Worm (Caenorhabditis elegans) whole organism, young adult: ENCODE measurements around the gene kvs-1.

Source experiments
- B0035.1 ChIP-seq: sonication (generic microtip); optimal IDR thresholded peaks from 2 replicates; lab custom pipeline; 2016; ENCODE audit warnings: missing genetic modification characterization, mild to moderate bottlenecking, missing compliant biosample characterization, missing genotype, missing genetic modification reagents
- C17E4.6 ChIP-seq: fragments of 200-800 bp; sonication (Bioruptor generic); IDR thresholded peaks from 2 replicates; pipeline ENCODE4 v1.3.6; 2022; ENCODE audit warnings: missing genetic modification reagents, missing genetic modification characterization, missing compliant biosample characterization
- D2030.7 ChIP-seq: fragments of 200-800 bp; sonication (Bioruptor generic); IDR thresholded peaks from 2 replicates; pipeline ENCODE4 v1.3.6; 2022; ENCODE audit warnings: missing genetic modification reagents, missing genetic modification characterization, missing compliant biosample characterization
- F10E7.11 ChIP-seq: sonication (generic microtip); optimal IDR thresholded peaks from 2 replicates; lab custom pipeline; 2017; ENCODE audit warnings: mild to moderate bottlenecking, missing genetic modification characterization, moderate library complexity, missing compliant biosample characterization
- F23B12.7 ChIP-seq: sonication (generic microtip); optimal IDR thresholded peaks from 2 replicates; lab custom pipeline; 2017; ENCODE audit warnings: missing genetic modification characterization, mild to moderate bottlenecking, missing compliant biosample characterization, antibody characterized with exemption, moderate library complexity; ENCODE audit not compliant: insufficient read depth
- F37B4.10 ChIP-seq: fragments of 200-800 bp; sonication (Bioruptor generic); IDR thresholded peaks from 2 replicates; pipeline ENCODE4 v1.3.6; 2022; ENCODE audit warnings: missing genetic modification characterization, missing compliant biosample characterization
- F52B5.7 ChIP-seq: sonication (generic microtip); optimal IDR thresholded peaks from 2 replicates; lab custom pipeline; 2016; ENCODE audit warnings: mild to moderate bottlenecking, missing genetic modification characterization, missing compliant biosample characterization
- T07F8.4 ChIP-seq: sonication (generic microtip); optimal IDR thresholded peaks from 2 replicates; lab custom pipeline; 2016; ENCODE audit warnings: mild to moderate bottlenecking, missing genetic modification characterization, moderate library complexity, missing compliant biosample characterization
- Y56A3A.18 ChIP-seq: fragments of 200-800 bp; sonication (Bioruptor generic); IDR thresholded peaks from 2 replicates; pipeline ENCODE4 v1.3.6; 2022; ENCODE audit warnings: missing genetic modification reagents, missing genetic modification characterization, missing compliant biosample characterization
- Y67H2A.10 ChIP-seq: fragments of 200-800 bp; sonication (Bioruptor generic); conservative IDR thresholded peaks from 2 replicates; pipeline ENCODE4 v1.3.6; 2022; ENCODE audit warnings: missing genetic modification reagents, missing genetic modification characterization, missing compliant biosample characterization
- ama-1 ChIP-seq, 3 experiments: fragments of 150-350 bp in 1 of 3; sonication (generic microtip) in 2 of 3; optimal IDR thresholded peaks; 2 replicates each; lab custom pipeline; 2014 to 2018; ENCODE audit warnings: missing biosample characterization in 2 of 3, missing genetic modification characterization in 2 of 3, missing genetic modification reagents in 2 of 3
- aptf-2 ChIP-seq: fragments of 200-800 bp; sonication (Bioruptor generic); conservative IDR thresholded peaks from 2 replicates; pipeline ENCODE4 v1.3.6; 2022; ENCODE audit warnings: missing genetic modification reagents, missing genetic modification characterization, missing compliant biosample characterization
- atf-7 ChIP-seq: sonication (generic microtip); optimal IDR thresholded peaks from 2 replicates; lab custom pipeline; 2017; ENCODE audit warnings: mild to moderate bottlenecking, missing genetic modification characterization, missing compliant biosample characterization
- athp-1 ChIP-seq: sonication (generic microtip); optimal IDR thresholded peaks from 2 replicates; lab custom pipeline; 2017; ENCODE audit warnings: mild to moderate bottlenecking, missing genetic modification characterization, missing compliant biosample characterization
- ccch-3 ChIP-seq: fragments of 200-800 bp; sonication (Bioruptor generic); optimal IDR thresholded peaks from 2 replicates; lab custom pipeline; 2018; ENCODE audit warnings: mild to moderate bottlenecking, missing genetic modification characterization, missing compliant biosample characterization
- cebp-1 ChIP-seq, 2 experiments: fragments of 200-800 bp in 1 of 2; sonication (Bioruptor generic) in 1 of 2; sonication (generic microtip) in 1 of 2; IDR thresholded peaks in 1 of 2; optimal IDR thresholded peaks in 1 of 2; 2 replicates each; pipeline versions ENCODE4 v1.3.6 to Lab custom; 2017 to 2022; ENCODE audit warnings: missing compliant biosample characterization in 2 of 2, missing genetic modification characterization in 2 of 2, mild to moderate bottlenecking in 1 of 2, missing genetic modification reagents in 1 of 2, moderate library complexity in 1 of 2
- ceh-91 ChIP-seq: fragments of 200-800 bp; sonication (Bioruptor generic); IDR thresholded peaks from 2 replicates; pipeline ENCODE4 v1.3.6; 2022; ENCODE audit warnings: missing genetic modification reagents, missing genetic modification characterization, missing compliant biosample characterization
- fkh-3 ChIP-seq: sonication (generic microtip); optimal IDR thresholded peaks from 2 replicates; lab custom pipeline; 2016; ENCODE audit warnings: mild to moderate bottlenecking, missing genetic modification characterization, missing compliant biosample characterization
- gei-17 ChIP-seq: fragments of 200-800 bp; sonication (Bioruptor generic); optimal IDR thresholded peaks from 2 replicates; lab custom pipeline; 2018; ENCODE audit warnings: mild to moderate bottlenecking, missing genetic modification characterization, missing compliant biosample characterization
- hlh-26 ChIP-seq: fragments of 200-800 bp; sonication (Bioruptor generic); conservative IDR thresholded peaks from 2 replicates; pipeline ENCODE4 v1.3.6; 2022; ENCODE audit warnings: missing genetic modification reagents, missing genetic modification characterization, missing compliant biosample characterization
- hmg-1.2 ChIP-seq: fragments of 200-800 bp; sonication (Bioruptor generic); IDR thresholded peaks from 2 replicates; pipeline ENCODE4 v1.3.6; 2022; ENCODE audit warnings: missing genetic modification reagents, missing genetic modification characterization, missing compliant biosample characterization
- let-607 ChIP-seq, 2 experiments: fragments of 200-800 bp in 1 of 2; sonication (Bioruptor generic) in 1 of 2; sonication (generic microtip) in 1 of 2; optimal IDR thresholded peaks; 2 replicates each; lab custom pipeline; 2016 to 2018; ENCODE audit warnings: mild to moderate bottlenecking in 2 of 2, missing compliant biosample characterization in 2 of 2, missing genetic modification characterization in 2 of 2, moderate library complexity in 2 of 2, missing genotype in 1 of 2
- lsl-1 ChIP-seq: fragments of 200-800 bp; sonication (Bioruptor generic); optimal IDR thresholded peaks from 2 replicates; lab custom pipeline; 2018; ENCODE audit warnings: mild to moderate bottlenecking, missing genetic modification characterization, moderate library complexity, missing compliant biosample characterization
- mcd-1 ChIP-seq: fragments of 200-800 bp; sonication (Bioruptor generic); IDR thresholded peaks from 2 replicates; pipeline ENCODE4 v1.3.6; 2022; ENCODE audit warnings: missing genetic modification reagents, missing genetic modification characterization, missing compliant biosample characterization
- mxl-1 ChIP-seq: sonication (generic microtip); optimal IDR thresholded peaks from 2 replicates; lab custom pipeline; 2016; ENCODE audit warnings: missing genetic modification characterization, missing compliant biosample characterization
- nfyb-1 ChIP-seq: fragments of 200-800 bp; sonication (Bioruptor generic); IDR thresholded peaks from 2 replicates; pipeline ENCODE4 v1.3.6; 2022; ENCODE audit warnings: missing genetic modification reagents, missing genetic modification characterization, missing compliant biosample characterization
- nhr-80 ChIP-seq: sonication (generic microtip); optimal IDR thresholded peaks from 2 replicates; lab custom pipeline; 2016; ENCODE audit warnings: missing genetic modification characterization, missing compliant biosample characterization
- rcor-1 ChIP-seq: fragments of 200-800 bp; sonication (Bioruptor generic); IDR thresholded peaks from 2 replicates; pipeline ENCODE4 v1.3.6; 2022; ENCODE audit warnings: missing genetic modification reagents, missing genetic modification characterization, missing compliant biosample characterization
- repo-1 ChIP-seq: sonication (generic microtip); optimal IDR thresholded peaks from 2 replicates; lab custom pipeline; 2017; ENCODE audit warnings: mild to moderate bottlenecking, missing genetic modification characterization, missing compliant biosample characterization
- sea-2 ChIP-seq: fragments of 200-800 bp; sonication (Bioruptor generic); IDR thresholded peaks from 2 replicates; pipeline ENCODE4 v1.3.6; 2022; ENCODE audit warnings: missing genetic modification characterization, missing compliant biosample characterization
- snpc-1.1 ChIP-seq: sonication (generic microtip); optimal IDR thresholded peaks from 2 replicates; lab custom pipeline; 2017; ENCODE audit warnings: missing genetic modification characterization, mild to moderate bottlenecking, missing compliant biosample characterization, antibody characterized with exemption, moderate library complexity, missing genotype, missing genetic modification reagents; ENCODE audit not compliant: insufficient read depth
- tbp1 ChIP-seq: fragments of 200-800 bp; sonication (Bioruptor generic); optimal IDR thresholded peaks from 2 replicates; lab custom pipeline; 2018; ENCODE audit warnings: mild to moderate bottlenecking, missing genetic modification characterization, missing compliant biosample characterization
- zfh-2 ChIP-seq: fragments of 200-800 bp; sonication (Bioruptor generic); conservative IDR thresholded peaks from 2 replicates; pipeline ENCODE4 v1.3.6; 2022; ENCODE audit warnings: missing genetic modification reagents, missing genetic modification characterization, missing compliant biosample characterization
- ztf-18 ChIP-seq: sonication (generic microtip); optimal IDR thresholded peaks from 2 replicates; lab custom pipeline; 2016; ENCODE audit warnings: missing genotype, mild to moderate bottlenecking, missing genetic modification characterization, missing compliant biosample characterization
- ztf-22 ChIP-seq: fragments of 200-800 bp; sonication (Bioruptor generic); optimal IDR thresholded peaks from 2 replicates; lab custom pipeline; 2018; ENCODE audit warnings: mild to moderate bottlenecking, missing genetic modification characterization, moderate library complexity, missing compliant biosample characterization
- ztf-25 ChIP-seq: fragments of 200-800 bp; sonication (Bioruptor generic); IDR thresholded peaks from 2 replicates; pipeline ENCODE4 v1.3.6; 2022; ENCODE audit warnings: missing genetic modification reagents, missing genetic modification characterization, missing compliant biosample characterization
- ztf-6 ChIP-seq: fragments of 200-800 bp; sonication (Bioruptor generic); IDR thresholded peaks from 2 replicates; pipeline ENCODE4 v1.3.6; 2022; ENCODE audit warnings: missing genetic modification reagents, missing genetic modification characterization, missing compliant biosample characterization

The kvs-1 gene

DNA sequence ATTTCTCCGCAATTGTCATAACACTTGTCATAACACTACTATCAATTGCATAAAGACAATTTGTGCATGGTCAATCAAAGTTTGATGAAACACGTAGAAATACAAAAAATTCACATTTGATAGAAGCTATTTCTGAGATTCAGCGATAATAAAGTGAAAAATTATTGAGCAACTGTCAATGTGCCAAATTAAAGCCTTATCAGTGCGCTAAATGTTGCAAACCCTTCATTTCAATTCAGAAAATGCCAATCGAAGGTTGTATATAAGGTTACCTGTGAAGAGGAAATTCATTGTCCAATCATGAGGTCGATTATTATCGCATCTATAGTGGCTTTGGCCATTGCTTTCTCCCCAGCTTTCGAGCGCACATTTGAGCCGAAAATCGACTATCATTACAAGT lies 20.7 kb upstream of the kvs-1 start, which contains the start of gene vit-1:
Gene vit-1, plus strand, starts transcription at position 289 of the 400 bp plus-strand sequence.
- TF ChIP-seq nhr-80 (tag; lab: Kevin White, UChicago) (peak; percentile 74), let-607 (tag; optimal IDR thresholded peaks at IDR 0.05; lab: Kevin White, UChicago) (peak; percentile 11 to 30), tbp1 (peak; percentile 14), rcor-1 (GFP tag; lab: Robert Waterston, UW) (no peak)

DNA sequence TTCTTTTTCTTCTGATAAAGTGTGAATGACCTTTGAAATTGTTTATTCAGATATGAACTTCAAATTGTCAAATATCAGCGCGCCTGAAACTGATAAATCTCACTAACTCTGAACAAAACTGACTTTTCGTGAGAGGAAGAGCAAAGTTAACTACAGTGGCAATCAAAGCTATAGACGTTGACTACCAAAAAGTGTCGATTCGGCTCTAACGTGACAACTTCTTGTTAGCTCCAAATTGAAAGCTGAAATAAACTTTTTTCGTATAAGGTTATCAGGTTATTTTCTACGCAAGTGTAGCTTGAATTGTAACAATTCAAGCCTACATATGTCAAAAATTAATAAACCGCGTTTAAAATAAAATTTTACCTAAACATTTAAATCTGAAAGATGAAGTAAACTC lies 19.4 kb upstream of the kvs-1 start:
- TF ChIP-seq mcd-1 (GFP tag; lab: Robert Waterston, UW) = no peak
- no peak for TF ChIP-seq D2030.7 (GFP tag; lab: Robert Waterston, UW)
- TF ChIP-seq mxl-1 (tag; lab: Kevin White, UChicago) = no peak
- TF ChIP-seq F23B12.7 = no peak
- no peak for TF ChIP-seq zfh-2 (GFP tag; lab: Robert Waterston, UW)
- no peak for TF ChIP-seq Y67H2A.10 (GFP tag; lab: Robert Waterston, UW)
- TF ChIP-seq hmg-1.2 (GFP tag; lab: Robert Waterston, UW) = no peak
- no peak for TF ChIP-seq snpc-1.1 (tag; lab: Kevin White, UChicago)
- TF ChIP-seq B0035.1 (tag; lab: Kevin White, UChicago) = no peak

DNA sequence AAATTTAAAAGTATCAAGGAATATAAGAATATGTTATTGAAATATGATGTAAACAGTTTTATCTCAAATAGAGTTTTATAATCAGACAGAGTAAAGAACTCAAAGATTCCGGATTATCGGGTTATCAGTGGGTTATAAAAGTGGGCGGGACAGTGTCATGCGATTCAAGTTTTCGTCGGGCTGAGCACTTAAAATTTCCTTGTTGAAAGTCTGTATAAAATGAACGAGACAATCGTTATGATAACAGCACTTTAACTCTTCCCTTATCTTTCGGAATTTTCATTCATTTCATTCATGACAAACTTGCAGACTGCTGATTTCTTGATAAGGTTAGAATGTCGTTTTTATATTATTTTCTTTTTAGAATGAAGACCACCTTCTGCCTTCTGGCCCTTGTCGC lies 18.7 kb upstream of the kvs-1 start, which contains the start of gene spp-14:
Gene spp-14, plus strand, starts transcription at position 365 of the 400 bp plus-strand sequence.
- TF ChIP-seq sea-2 (GFP tag; lab: Robert Waterston, UW) = no peak
- peak; percentile 60 for TF ChIP-seq atf-7 (tag; lab: Kevin White, UChicago)
- no peak for TF ChIP-seq ztf-6
- TF ChIP-seq let-607 (tag; optimal IDR thresholded peaks at IDR 0.05; lab: Kevin White, UChicago) = peak in 1 of 2 experiments; percentile 3
- peak; percentile 89 for TF ChIP-seq nhr-80 (tag; lab: Kevin White, UChicago)
- TF ChIP-seq tbp1 = peak; percentile 23
- no peak for TF ChIP-seq lsl-1 (GFP tag; lab: Kevin White, UChicago)
- no peak for TF ChIP-seq cebp-1 (GFP tag; IDR thresholded peaks at IDR 0.05; lab: Robert Waterston, UW)
- TF ChIP-seq cebp-1 (tag; optimal IDR thresholded peaks at IDR 0.05; lab: Kevin White, UChicago) = peak; percentile 9
- TF ChIP-seq gei-17 (GFP tag; lab: Kevin White, UChicago) = no peak
- TF ChIP-seq ama-1 (optimal IDR thresholded peaks at IDR 0.05; lab: Kevin White, UChicago) = no peak
- no peak for TF ChIP-seq ama-1 (GFP tag; optimal IDR thresholded peaks at IDR 0.05; lab: Kevin White, UChicago)
- no peak for TF ChIP-seq ceh-91 (GFP tag; lab: Robert Waterston, UW)
- TF ChIP-seq fkh-3 (tag; lab: Kevin White, UChicago) = no peak
- TF ChIP-seq C17E4.6 (GFP tag; lab: Robert Waterston, UW) = no peak
- peak; percentile 52 for TF ChIP-seq ztf-22 (GFP tag; lab: Kevin White, UChicago)
- TF ChIP-seq ccch-3 (GFP tag; lab: Kevin White, UChicago) = no peak
- no peak for TF ChIP-seq athp-1 (tag; lab: Kevin White, UChicago)

DNA sequence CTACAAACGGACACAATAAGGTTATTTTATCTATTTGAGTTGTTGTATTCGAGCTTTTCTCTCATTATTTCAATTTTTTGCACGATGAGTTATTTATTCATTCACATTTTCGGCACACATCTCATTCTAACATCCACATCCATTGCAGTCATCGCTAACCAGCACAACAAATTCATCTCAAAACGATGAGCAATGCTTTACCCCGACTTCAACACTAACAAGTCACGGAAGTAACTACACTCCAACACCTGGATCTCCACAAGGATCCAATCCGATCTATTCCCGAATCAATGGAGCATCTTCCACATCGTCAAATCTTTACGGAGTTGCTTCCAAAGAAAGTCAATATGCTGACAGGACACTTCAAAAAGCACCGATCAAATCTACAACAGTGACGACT lies 17.2 kb upstream of the kvs-1 start:
- no peak for TF ChIP-seq repo-1
- TF ChIP-seq ccch-3 (GFP tag; lab: Kevin White, UChicago) = no peak
- TF ChIP-seq F52B5.7 (tag; lab: Kevin White, UChicago) = no peak
- no peak for TF ChIP-seq ztf-18 (tag; lab: Kevin White, UChicago)
- no peak for TF ChIP-seq cebp-1 (GFP tag; IDR thresholded peaks at IDR 0.05; lab: Robert Waterston, UW)
- TF ChIP-seq cebp-1 (tag; optimal IDR thresholded peaks at IDR 0.05; lab: Kevin White, UChicago) = no peak
- TF ChIP-seq nfyb-1 (GFP tag; lab: Robert Waterston, UW) = no peak
- no peak for TF ChIP-seq F37B4.10 (GFP tag; lab: Robert Waterston, UW)
- TF ChIP-seq ama-1 (optimal IDR thresholded peaks at IDR 0.05; lab: Kevin White, UChicago) = no peak
- no peak for TF ChIP-seq ama-1 (GFP tag; optimal IDR thresholded peaks at IDR 0.05; lab: Kevin White, UChicago)
- TF ChIP-seq Y56A3A.18 (GFP tag; lab: Robert Waterston, UW) = no peak
- no peak for TF ChIP-seq T07F8.4 (tag; lab: Kevin White, UChicago)
- no peak for TF ChIP-seq ztf-25
- TF ChIP-seq aptf-2 (GFP tag; lab: Robert Waterston, UW) = no peak
- no peak for TF ChIP-seq hlh-26 (GFP tag; lab: Robert Waterston, UW)
- no peak for TF ChIP-seq Y67H2A.10 (GFP tag; lab: Robert Waterston, UW)
- no peak for TF ChIP-seq B0035.1 (tag; lab: Kevin White, UChicago)
- TF ChIP-seq F23B12.7 = no peak
- no peak for TF ChIP-seq F10E7.11
